Worm (Caenorhabditis elegans) whole organism, late embryonic: ENCODE data around the gene elp-1.

ENCODE experiments used
- F13H6.1 ChIP-seq: sonication (generic microtip); optimal IDR thresholded peaks from 2 replicates; lab custom pipeline; 2016; ENCODE audit warnings: missing genetic modification characterization, missing compliant biosample characterization
- K02D7.2 ChIP-seq: sonication (generic microtip); optimal IDR thresholded peaks from 2 replicates; lab custom pipeline; 2017; ENCODE audit warnings: mild to moderate bottlenecking, missing genetic modification characterization, missing compliant biosample characterization
- T23F11.4 ChIP-seq: fragments of 200-800 bp; sonication (Bioruptor generic); optimal IDR thresholded peaks from 2 replicates; lab custom pipeline; 2018; ENCODE audit warnings: mild to moderate bottlenecking, missing genetic modification characterization, missing compliant biosample characterization
- Y22D7AL.16 ChIP-seq: sonication (generic microtip); optimal IDR thresholded peaks from 2 replicates; lab custom pipeline; 2016; ENCODE audit warnings: missing genetic modification characterization, missing compliant biosample characterization
- ceh-18 ChIP-seq: sonication (generic microtip); optimal IDR thresholded peaks from 2 replicates; lab custom pipeline; 2016; ENCODE audit warnings: missing genetic modification characterization, missing compliant biosample characterization
- ceh-19 ChIP-seq: fragments of 200-800 bp; sonication (Bioruptor generic); optimal IDR thresholded peaks from 2 replicates; lab custom pipeline; 2018; ENCODE audit warnings: mild to moderate bottlenecking, missing genetic modification characterization, missing compliant biosample characterization
- ceh-2 ChIP-seq: sonication (generic microtip); optimal IDR thresholded peaks from 2 replicates; lab custom pipeline; 2016; ENCODE audit warnings: missing genotype, missing genetic modification characterization, missing compliant biosample characterization
- ceh-22 ChIP-seq: sonication (generic microtip); optimal IDR thresholded peaks from 2 replicates; lab custom pipeline; 2017; ENCODE audit warnings: missing biosample characterization, missing genetic modification characterization
- ceh-24 ChIP-seq: sonication (generic microtip); optimal IDR thresholded peaks from 2 replicates; lab custom pipeline; 2016; ENCODE audit warnings: mild to moderate bottlenecking, missing genetic modification characterization, missing compliant biosample characterization
- ceh-30 ChIP-seq: fragments of 150-350 bp; optimal IDR thresholded peaks from 2 replicates; lab custom pipeline; 2014; ENCODE audit warnings: missing biosample characterization, missing genetic modification characterization
- ceh-31 ChIP-seq: sonication (generic microtip); optimal IDR thresholded peaks from 2 replicates; lab custom pipeline; 2016; ENCODE audit warnings: missing genetic modification characterization, missing compliant biosample characterization
- ceh-34 ChIP-seq: sonication (generic microtip); optimal IDR thresholded peaks from 2 replicates; lab custom pipeline; 2016; ENCODE audit warnings: mild to moderate bottlenecking, missing genetic modification characterization, missing compliant biosample characterization
- ceh-45 ChIP-seq: fragments of 200-800 bp; sonication (Bioruptor generic); IDR thresholded peaks from 2 replicates; pipeline ENCODE4 v1.3.6; 2022; ENCODE audit warnings: missing genetic modification reagents, missing genetic modification characterization, missing compliant biosample characterization
- ceh-48 ChIP-seq: sonication (generic microtip); optimal IDR thresholded peaks from 2 replicates; lab custom pipeline; 2016; ENCODE audit warnings: missing genetic modification characterization, inconsistent platforms, missing compliant biosample characterization
- ceh-6 ChIP-seq: fragments of 200-800 bp; sonication (Bioruptor generic); optimal IDR thresholded peaks from 2 replicates; lab custom pipeline; 2018; ENCODE audit warnings: mild to moderate bottlenecking, missing genetic modification characterization, missing compliant biosample characterization
- ceh-9 ChIP-seq: sonication (generic microtip); optimal IDR thresholded peaks from 2 replicates; lab custom pipeline; 2016; ENCODE audit warnings: mild to moderate bottlenecking, missing genetic modification characterization, inconsistent platforms, missing compliant biosample characterization
- dmd-4 ChIP-seq: sonication (generic microtip); optimal IDR thresholded peaks from 2 replicates; lab custom pipeline; 2016; ENCODE audit warnings: borderline replicate concordance, missing genetic modification characterization, missing compliant biosample characterization
- dve-1 ChIP-seq: sonication (generic microtip); optimal IDR thresholded peaks from 2 replicates; lab custom pipeline; 2017; ENCODE audit warnings: antibody characterized with exemption, mild to moderate bottlenecking, missing genetic modification characterization, missing compliant biosample characterization
- elt-2 ChIP-seq: sonication (generic microtip); optimal IDR thresholded peaks from 2 replicates; lab custom pipeline; 2016; ENCODE audit warnings: missing genetic modification reagents, missing genetic modification characterization, missing compliant biosample characterization
- ets-4 ChIP-seq: sonication (generic microtip); optimal IDR thresholded peaks from 2 replicates; lab custom pipeline; 2016; ENCODE audit warnings: missing genetic modification characterization, missing compliant biosample characterization
- eyg-1 ChIP-seq: sonication (generic microtip); optimal IDR thresholded peaks from 2 replicates; lab custom pipeline; 2016; ENCODE audit warnings: missing genotype, missing genetic modification characterization, missing compliant biosample characterization
- fkh-10 ChIP-seq: fragments of 150-350 bp; optimal IDR thresholded peaks from 2 replicates; lab custom pipeline; 2014; ENCODE audit warnings: missing biosample characterization, missing genetic modification reagents, missing genetic modification characterization
- gmeb-2 ChIP-seq: sonication (generic microtip); optimal IDR thresholded peaks from 2 replicates; lab custom pipeline; 2016; ENCODE audit warnings: missing genetic modification characterization, inconsistent platforms, missing compliant biosample characterization
- hlh-13 ChIP-seq: fragments of 200-800 bp; sonication (Bioruptor generic); optimal IDR thresholded peaks from 2 replicates; lab custom pipeline; 2018; ENCODE audit warnings: mild to moderate bottlenecking, missing genetic modification characterization, missing compliant biosample characterization
- hlh-15 ChIP-seq: sonication (generic microtip); optimal IDR thresholded peaks from 2 replicates; lab custom pipeline; 2016; ENCODE audit warnings: missing genetic modification characterization, missing compliant biosample characterization
- hlh-30 ChIP-seq: sonication (generic microtip); optimal IDR thresholded peaks from 2 replicates; lab custom pipeline; 2017; ENCODE audit warnings: antibody characterized with exemption, missing genetic modification characterization, missing compliant biosample characterization; ENCODE audit not compliant: insufficient read depth
- hlh-6 ChIP-seq: sonication (generic microtip); optimal IDR thresholded peaks from 2 replicates; lab custom pipeline; 2016; ENCODE audit warnings: missing genotype, missing genetic modification characterization, missing compliant biosample characterization
- hlh-8 ChIP-seq: sonication (generic microtip); optimal IDR thresholded peaks from 2 replicates; lab custom pipeline; 2016; ENCODE audit warnings: missing genotype, missing genetic modification characterization, missing compliant biosample characterization
- lin-11 ChIP-seq: fragments of 200-800 bp; sonication (Bioruptor generic); optimal IDR thresholded peaks from 2 replicates; lab custom pipeline; 2018; ENCODE audit warnings: mild to moderate bottlenecking, missing genetic modification characterization, missing compliant biosample characterization
- nfya-1 ChIP-seq: sonication (generic microtip); optimal IDR thresholded peaks from 2 replicates; lab custom pipeline; 2017; ENCODE audit warnings: missing genetic modification characterization, mild to moderate bottlenecking, missing compliant biosample characterization, antibody characterized with exemption, moderate library complexity
- npax-4 ChIP-seq: sonication (generic microtip); optimal IDR thresholded peaks from 2 replicates; lab custom pipeline; 2016; ENCODE audit warnings: missing genetic modification characterization, missing compliant biosample characterization
- pag-3 ChIP-seq: sonication (generic microtip); optimal IDR thresholded peaks from 2 replicates; lab custom pipeline; 2016; ENCODE audit warnings: missing compliant biosample characterization, missing genetic modification characterization, borderline replicate concordance
- pat-9 ChIP-seq: fragments of 200-800 bp; sonication (Bioruptor generic); optimal IDR thresholded peaks from 2 replicates; lab custom pipeline; 2018; ENCODE audit warnings: mild to moderate bottlenecking, missing genetic modification characterization, moderate library complexity, missing compliant biosample characterization
- pha-2 ChIP-seq: sonication (generic microtip); optimal IDR thresholded peaks from 2 replicates; lab custom pipeline; 2017; ENCODE audit warnings: mild to moderate bottlenecking, missing genetic modification characterization, missing compliant biosample characterization
- pha-4 ChIP-seq: fragments of 150-350 bp; optimal IDR thresholded peaks from 2 replicates; lab custom pipeline; 2018; ENCODE audit warnings: missing biosample characterization, missing genetic modification reagents, missing genetic modification characterization
- pqm-1 ChIP-seq: sonication (generic microtip); optimal IDR thresholded peaks from 2 replicates; lab custom pipeline; 2016; ENCODE audit warnings: missing genetic modification characterization, missing compliant biosample characterization
- pros-1 ChIP-seq: fragments of 150-350 bp; optimal IDR thresholded peaks from 2 replicates; lab custom pipeline; 2014; ENCODE audit warnings: missing biosample characterization, missing genetic modification reagents, missing genetic modification characterization
- ref-2 ChIP-seq: sonication (generic microtip); optimal IDR thresholded peaks from 2 replicates; lab custom pipeline; 2016; ENCODE audit warnings: missing genetic modification characterization, missing compliant biosample characterization
- rnt-1 ChIP-seq: sonication (generic microtip); optimal IDR thresholded peaks from 2 replicates; lab custom pipeline; 2016; ENCODE audit warnings: missing genetic modification characterization, missing compliant biosample characterization
- sdc-2 ChIP-seq: sonication (generic microtip); optimal IDR thresholded peaks from 2 replicates; lab custom pipeline; 2016; ENCODE audit warnings: missing genotype, missing genetic modification characterization, missing compliant biosample characterization
- syd-9 ChIP-seq: sonication (generic microtip); optimal IDR thresholded peaks from 2 replicates; lab custom pipeline; 2016; ENCODE audit warnings: mild to moderate bottlenecking, missing genetic modification characterization, moderate library complexity, missing compliant biosample characterization
- tbx-2 ChIP-seq: sonication (generic microtip); optimal IDR thresholded peaks from 2 replicates; lab custom pipeline; 2016; ENCODE audit warnings: missing genetic modification characterization, missing compliant biosample characterization
- tbx-7 ChIP-seq: sonication (generic microtip); optimal IDR thresholded peaks from 2 replicates; lab custom pipeline; 2016; ENCODE audit warnings: missing genotype, missing genetic modification characterization, missing compliant biosample characterization
- unc-3 ChIP-seq, 2 experiments: fragments of 200-800 bp in 1 of 2; sonication (Bioruptor generic) in 1 of 2; sonication (generic microtip) in 1 of 2; conservative IDR thresholded peaks in 1 of 2; optimal IDR thresholded peaks in 1 of 2; 2 replicates each; pipeline versions ENCODE4 v1.3.6 to Lab custom; 2016 to 2022; ENCODE audit warnings: missing compliant biosample characterization in 2 of 2, missing genetic modification characterization in 2 of 2, missing genetic modification reagents in 1 of 2
- unc-42 ChIP-seq: sonication (generic microtip); optimal IDR thresholded peaks from 2 replicates; lab custom pipeline; 2016; ENCODE audit warnings: missing genotype, missing genetic modification characterization, missing compliant biosample characterization
- unc-86 ChIP-seq: sonication (generic microtip); optimal IDR thresholded peaks from 2 replicates; lab custom pipeline; 2016; ENCODE audit warnings: missing genetic modification characterization, missing compliant biosample characterization
- ztf-16 ChIP-seq: sonication (generic microtip); optimal IDR thresholded peaks from 2 replicates; lab custom pipeline; 2017; ENCODE audit warnings: missing genetic modification characterization, missing compliant biosample characterization

The elp-1 gene

DNA sequence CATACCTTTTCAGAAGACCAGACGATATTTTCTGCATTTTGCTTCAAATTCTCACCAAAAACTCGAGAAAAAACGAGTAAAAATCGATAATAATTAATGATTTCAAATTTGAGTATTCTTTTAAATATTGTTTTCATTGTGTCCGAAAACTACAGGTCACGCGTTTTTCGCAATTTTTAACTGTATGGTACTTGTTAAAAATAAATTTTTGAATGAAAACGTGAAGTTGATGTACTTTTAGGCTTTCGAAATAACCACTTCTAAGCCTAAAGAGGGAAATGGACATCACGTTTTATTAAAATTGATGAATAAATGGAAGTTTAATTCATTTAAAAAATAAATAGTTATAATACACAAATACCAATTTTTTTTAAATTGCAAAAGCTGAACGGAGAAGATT, 32.9 kb upstream of the elp-1 start, which contains the start of gene Y44A6D.5:
Y44A6D.5 (minus strand) TSS at position 101 of the 400 bp plus-strand sequence.
- TF ChIP-seq ceh-30 (tag; lab: Kevin White, UChicago) = no peak
- no peak for TF ChIP-seq ceh-48 (tag; lab: Kevin White, UChicago)
- TF ChIP-seq Y22D7AL.16 = no peak
- TF ChIP-seq fkh-10 = no peak
- TF ChIP-seq pag-3 (tag; lab: Kevin White, UChicago) = no peak
- no peak for TF ChIP-seq nfya-1 (tag; lab: Kevin White, UChicago)
- no peak for TF ChIP-seq ceh-24 (tag; lab: Kevin White, UChicago)
- no peak for TF ChIP-seq hlh-30
- TF ChIP-seq ceh-34 (tag; lab: Kevin White, UChicago) = no peak
- TF ChIP-seq hlh-15 = no peak
- no peak for TF ChIP-seq pros-1 (tag; lab: Kevin White, UChicago)
- no peak for TF ChIP-seq npax-4
- TF ChIP-seq rnt-1 (tag; lab: Kevin White, UChicago) = no peak
- no peak for TF ChIP-seq elt-2 (tag; lab: Kevin White, UChicago)
- no peak for TF ChIP-seq tbx-7
- no peak for TF ChIP-seq ref-2 (tag; lab: Kevin White, UChicago)
- no peak for TF ChIP-seq hlh-8 (tag; lab: Kevin White, UChicago)
- TF ChIP-seq T23F11.4 (GFP tag; lab: Kevin White, UChicago) = no peak
- no peak for TF ChIP-seq unc-86 (tag; lab: Kevin White, UChicago)
- no peak for TF ChIP-seq dve-1 (tag; lab: Kevin White, UChicago)

DNA sequence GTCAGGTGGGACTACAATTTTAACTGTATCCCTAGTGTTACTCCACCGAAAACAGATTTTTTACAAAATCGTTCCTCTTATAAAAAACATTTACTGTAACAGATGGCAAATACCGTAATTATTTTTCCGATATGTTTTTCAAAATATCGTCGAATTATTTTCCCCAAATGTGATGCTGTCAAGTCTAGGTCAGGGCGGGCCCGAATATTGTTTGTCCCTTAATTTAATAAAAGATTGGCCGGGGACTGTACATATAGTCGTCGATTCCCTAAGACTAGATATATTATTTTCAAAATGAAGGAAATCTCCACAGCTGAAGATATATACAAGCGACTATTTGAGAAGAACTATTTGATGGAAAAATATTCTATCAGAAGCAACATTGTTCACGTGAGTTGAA, 28.0 kb upstream of the elp-1 start, which contains the start of gene sdf-9:
sdf-9 (plus strand) TSS at position 301 of the 400 bp plus-strand sequence.
- TF ChIP-seq pqm-1 (tag; lab: Kevin White, UChicago) (no peak), T23F11.4 (GFP tag; lab: Kevin White, UChicago) (no peak), pag-3 (tag; lab: Kevin White, UChicago) (no peak), ceh-9 (no peak), ceh-48 (tag; lab: Kevin White, UChicago) (no peak)

DNA sequence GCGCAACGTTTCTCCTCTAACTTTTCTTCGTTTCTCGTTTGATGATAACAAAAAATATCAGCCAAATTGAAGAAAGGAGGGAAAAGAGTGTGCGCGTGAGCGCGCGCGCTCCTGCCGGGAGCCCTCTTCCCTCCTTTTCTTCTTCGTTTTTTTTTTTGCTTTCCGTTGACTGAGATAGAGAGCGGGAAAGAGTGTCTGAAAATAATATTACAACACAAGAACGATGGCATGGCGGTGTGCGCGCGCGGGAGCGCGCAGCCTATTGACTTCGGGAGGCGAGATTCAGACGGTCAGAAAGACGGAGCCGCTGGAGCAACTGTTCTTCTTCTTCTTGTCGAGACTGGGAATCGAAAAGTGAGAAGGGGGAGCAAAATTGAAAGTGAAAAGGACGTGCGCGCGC, 23.8 kb upstream of the elp-1 start:
- TF ChIP-seq unc-3 (GFP tag; conservative IDR thresholded peaks at IDR 0.05; lab: Robert Waterston, UW) (no peak), unc-3 (tag; optimal IDR thresholded peaks at IDR 0.05; lab: Kevin White, UChicago) (no peak), ceh-31 (no peak), tbx-2 (tag; lab: Kevin White, UChicago) (no peak), fkh-10 (no peak), hlh-6 (tag; lab: Kevin White, UChicago) (no peak), pha-2 (tag; lab: Kevin White, UChicago) (no peak), ceh-30 (tag; lab: Kevin White, UChicago) (no peak), ceh-24 (tag; lab: Kevin White, UChicago) (no peak), ceh-19 (GFP tag; lab: Kevin White, UChicago) (no peak), hlh-30 (no peak), unc-42 (tag; lab: Kevin White, UChicago) (no peak), eyg-1 (tag; lab: Kevin White, UChicago) (no peak), dve-1 (tag; lab: Kevin White, UChicago) (no peak), ceh-2 (no peak), ceh-22 (no peak), gmeb-2 (tag; lab: Kevin White, UChicago) (no peak), ceh-48 (tag; lab: Kevin White, UChicago) (no peak), ceh-18 (tag; lab: Kevin White, UChicago) (peak; percentile 92), ztf-16 (tag; lab: Kevin White, UChicago) (no peak), syd-9 (tag; lab: Kevin White, UChicago) (peak; percentile 29), dmd-4 (tag; lab: Kevin White, UChicago) (no peak), ceh-6 (GFP tag; lab: Kevin White, UChicago) (no peak), hlh-13 (GFP tag; lab: Kevin White, UChicago) (no peak), ceh-45 (GFP tag; lab: Robert Waterston, UW) (no peak), K02D7.2 (no peak), lin-11 (no peak), tbx-7 (no peak), ets-4 (tag; lab: Kevin White, UChicago) (no peak), hlh-15 (no peak), pat-9 (peak; percentile 45), sdc-2 (tag; lab: Kevin White, UChicago) (no peak), pag-3 (tag; lab: Kevin White, UChicago) (no peak), pha-4 (tag; lab: Kevin White, UChicago) (no peak), ceh-34 (tag; lab: Kevin White, UChicago) (peak; percentile 29), unc-86 (tag; lab: Kevin White, UChicago) (no peak), F13H6.1 (tag; lab: Kevin White, UChicago) (no peak), T23F11.4 (GFP tag; lab: Kevin White, UChicago) (no peak)
